Worm (Caenorhabditis elegans): ENCODE results near the gene T14B4.1.

Gene T14B4.1

DNA sequence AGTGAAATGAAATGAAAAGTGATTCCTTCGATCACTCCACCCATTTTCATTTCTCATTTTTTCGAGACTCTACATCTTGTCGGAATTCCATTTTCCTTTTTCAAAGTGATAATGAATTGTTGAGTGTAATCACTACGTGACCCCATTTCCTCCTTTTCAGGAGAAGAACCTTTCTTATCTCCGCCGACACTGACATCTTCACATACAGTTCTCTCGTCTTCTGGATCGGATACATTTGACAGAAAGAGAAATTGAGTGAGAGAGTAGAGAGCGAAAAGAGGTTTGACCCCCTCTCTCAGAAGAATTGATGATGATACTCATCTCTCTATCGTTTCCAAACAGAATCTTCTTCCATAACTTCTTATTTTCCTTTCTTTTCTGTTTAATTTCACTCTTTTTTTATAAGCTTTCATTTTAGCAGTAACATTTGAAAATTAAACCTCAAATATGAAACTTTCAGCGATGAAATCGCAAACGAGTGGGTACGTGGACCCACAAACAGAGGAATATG is 22.8 kb upstream of the T14B4.1 start, which contains the start of gene dpy-2:
Gene dpy-2, plus strand, starts transcription at position 461 of the 511 bp plus-strand sequence.
- no peak for TF ChIP-seq dao-5 (tag; optimal IDR thresholded peaks at IDR 0.05)
- TF ChIP-seq W03F9.2 (tag; optimal IDR thresholded peaks at IDR 0.05): no peak
- TF ChIP-seq him-1 (tag; optimal IDR thresholded peaks at IDR 0.05): no peak

DNA sequence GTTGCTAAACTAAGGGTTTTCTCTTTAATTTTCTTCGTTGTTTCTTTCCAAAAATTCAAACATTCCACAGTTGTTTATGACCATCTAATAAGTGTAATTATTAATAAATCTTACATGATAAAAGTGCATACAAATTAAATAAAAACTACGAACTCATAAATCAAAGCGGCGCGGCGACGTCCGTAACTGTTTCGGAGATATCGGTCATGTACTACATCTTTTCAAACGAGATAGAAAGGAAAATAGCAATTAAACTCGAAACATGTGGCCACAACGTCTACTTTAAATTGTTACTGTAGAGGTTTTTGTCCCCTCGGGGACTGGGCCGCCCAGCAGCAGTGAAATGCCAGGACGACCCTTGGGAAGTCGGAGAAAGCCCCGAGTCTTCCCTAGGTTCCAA is 20.9 kb upstream of the T14B4.1 start:
- TF ChIP-seq W03F9.2 (tag; optimal IDR thresholded peaks at IDR 0.05) (no peak), him-1 (tag; optimal IDR thresholded peaks at IDR 0.05) (no peak), dao-5 (tag; optimal IDR thresholded peaks at IDR 0.05) (no peak)

DNA sequence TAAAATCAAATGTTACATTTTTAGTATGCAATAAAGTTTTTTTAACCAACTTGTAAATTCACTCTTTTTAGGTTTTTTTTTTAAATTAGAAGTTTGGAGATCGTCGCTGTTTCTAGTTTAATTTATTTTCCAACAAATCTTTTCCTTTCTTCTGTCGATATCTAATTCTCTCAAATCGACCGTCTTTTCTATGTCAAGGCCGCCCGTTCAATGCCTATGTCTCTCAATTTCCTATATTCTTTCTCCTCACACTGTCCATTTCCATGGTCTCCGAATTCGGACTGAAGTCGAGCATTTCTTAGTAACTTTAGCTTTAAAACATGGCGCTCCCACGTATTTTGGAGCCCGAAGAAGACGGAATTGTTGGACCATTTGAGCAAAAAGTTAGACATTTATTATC is 20.1 kb upstream of the T14B4.1 start, which contains the start of the genes T14B4.5 and T14B4.20:
Gene T14B4.5, plus strand, starts transcription at position 226 of the 400 bp plus-strand sequence.
Gene T14B4.20, plus strand, starts transcription at position 264 of the 400 bp plus-strand sequence.
- TF ChIP-seq him-1 (tag; optimal IDR thresholded peaks at IDR 0.05) (no peak), W03F9.2 (tag; optimal IDR thresholded peaks at IDR 0.05) (no peak), dao-5 (tag; optimal IDR thresholded peaks at IDR 0.05) (no peak)

DNA sequence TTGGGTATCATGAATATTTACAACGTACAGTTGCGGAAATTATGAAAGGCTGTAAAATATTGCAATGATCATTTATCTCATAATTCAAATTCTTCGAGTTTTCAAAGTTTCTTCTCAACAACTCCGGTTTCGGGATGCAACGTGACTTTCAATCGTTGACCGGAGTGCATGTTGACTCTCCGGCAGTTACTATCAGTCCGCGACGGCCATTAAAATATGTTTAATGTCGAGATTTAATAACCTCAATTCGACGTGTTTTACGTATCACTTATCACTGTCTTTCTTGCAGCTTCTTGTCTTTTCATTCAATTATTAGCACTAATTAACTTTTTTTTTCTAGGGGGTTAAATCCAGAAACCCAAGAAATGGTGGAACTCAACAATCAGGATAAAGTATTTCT is 18.5 kb upstream of the T14B4.1 start, which contains the start of gene tsp-10:
Gene tsp-10, plus strand, starts transcription at position 366 of the 400 bp plus-strand sequence.
- no peak for TF ChIP-seq W03F9.2 (tag; optimal IDR thresholded peaks at IDR 0.05)
- TF ChIP-seq him-1 (tag; optimal IDR thresholded peaks at IDR 0.05): no peak
- TF ChIP-seq dao-5 (tag; optimal IDR thresholded peaks at IDR 0.05): no peak

DNA sequence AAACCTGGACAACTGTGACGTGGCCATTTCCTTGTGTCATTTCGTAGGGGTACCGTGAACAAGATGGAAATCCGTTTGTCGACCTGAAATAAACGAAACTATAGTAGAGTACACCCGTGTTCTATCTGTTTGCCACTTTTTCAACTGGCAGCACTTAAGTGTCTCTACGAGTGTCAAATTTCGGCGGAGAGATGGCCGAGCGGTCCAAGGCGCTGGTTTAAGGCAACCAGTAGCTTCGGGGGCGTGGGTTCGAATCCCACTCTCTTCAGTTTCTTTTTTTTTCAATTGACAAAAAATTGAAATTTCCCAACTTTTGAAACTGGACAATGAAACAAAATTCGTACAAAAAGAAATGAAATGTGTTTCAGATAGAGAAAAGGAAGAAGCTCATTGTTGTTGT is 15.1 kb upstream of the T14B4.1 start:
- TF ChIP-seq him-1 (tag; optimal IDR thresholded peaks at IDR 0.05) (peak; percentile 49), W03F9.2 (tag; optimal IDR thresholded peaks at IDR 0.05) (no peak), dao-5 (tag; optimal IDR thresholded peaks at IDR 0.05) (no peak)

DNA sequence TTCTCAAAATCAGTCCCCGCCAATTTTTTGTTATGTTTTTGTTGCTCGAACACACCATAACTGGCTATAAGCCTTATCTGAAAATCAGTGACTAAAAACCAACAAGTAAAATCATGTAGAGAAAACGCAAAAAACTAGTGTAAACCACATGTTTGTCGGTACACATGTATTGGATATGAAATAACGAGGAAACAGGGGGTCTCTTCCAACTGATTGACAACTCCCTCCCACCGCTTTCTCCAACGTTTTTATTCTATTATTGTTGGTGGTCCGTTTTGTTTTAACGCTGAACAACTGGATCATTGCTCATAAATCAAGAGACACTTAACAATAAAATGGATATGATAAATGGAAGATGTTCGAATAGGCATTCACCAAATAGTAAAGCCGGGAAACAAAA is 9.9 kb upstream of the T14B4.1 start:
- TF ChIP-seq W03F9.2 (tag; optimal IDR thresholded peaks at IDR 0.05): no peak
- no peak for TF ChIP-seq dao-5 (tag; optimal IDR thresholded peaks at IDR 0.05)
- no peak for TF ChIP-seq him-1 (tag; optimal IDR thresholded peaks at IDR 0.05)

DNA sequence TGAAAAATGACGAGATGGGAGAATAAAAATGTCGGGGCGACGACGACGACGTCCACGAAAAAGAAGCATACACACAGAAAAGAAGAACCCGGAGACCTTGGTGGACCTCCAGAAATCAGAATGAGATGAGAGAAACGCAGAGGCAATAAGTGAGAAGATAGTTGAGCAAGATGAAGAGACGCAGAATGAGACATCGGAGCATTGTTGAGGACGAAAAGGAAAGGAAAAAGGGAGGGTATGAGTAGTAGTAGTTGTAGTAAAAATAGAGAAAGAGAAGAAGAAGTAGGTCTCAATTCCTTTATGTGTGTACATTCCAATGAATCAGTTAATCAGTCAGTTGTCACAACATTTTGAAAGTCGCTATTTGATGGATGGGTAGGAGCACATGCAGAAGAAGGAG is 7.4 kb upstream of the T14B4.1 start, which contains the start of gene T14B4.8:
Gene T14B4.8, minus strand, starts transcription at position 60 of the 400 bp plus-strand sequence.
- no peak for TF ChIP-seq dao-5 (tag; optimal IDR thresholded peaks at IDR 0.05)
- TF ChIP-seq him-1 (tag; optimal IDR thresholded peaks at IDR 0.05): no peak
- TF ChIP-seq W03F9.2 (tag; optimal IDR thresholded peaks at IDR 0.05): no peak

DNA sequence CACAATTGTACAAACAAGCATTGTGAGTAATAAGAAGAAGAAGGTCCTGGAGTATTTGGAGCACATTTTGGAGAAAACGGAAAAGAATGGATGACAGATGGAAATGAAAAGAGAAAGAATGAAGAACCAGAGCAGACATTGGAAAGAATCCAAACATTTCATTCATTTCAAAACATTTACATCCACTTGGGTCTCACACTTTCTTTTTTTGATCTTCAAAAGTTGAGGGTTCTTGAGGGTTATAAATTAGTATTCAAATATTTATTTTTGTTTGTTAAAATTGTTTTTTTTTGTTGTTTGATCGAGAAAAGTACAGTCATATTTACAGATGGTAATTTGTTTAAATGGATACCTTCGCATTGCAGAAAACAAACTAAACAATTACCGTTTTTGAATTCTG is 3.0 kb upstream of the T14B4.1 start, which contains the start of gene T14B4.9:
Gene T14B4.9, minus strand, starts transcription at position 101 of the 400 bp plus-strand sequence.
- TF ChIP-seq him-1 (tag; optimal IDR thresholded peaks at IDR 0.05): no peak
- TF ChIP-seq W03F9.2 (tag; optimal IDR thresholded peaks at IDR 0.05): no peak
- no peak for TF ChIP-seq dao-5 (tag; optimal IDR thresholded peaks at IDR 0.05)

DNA sequence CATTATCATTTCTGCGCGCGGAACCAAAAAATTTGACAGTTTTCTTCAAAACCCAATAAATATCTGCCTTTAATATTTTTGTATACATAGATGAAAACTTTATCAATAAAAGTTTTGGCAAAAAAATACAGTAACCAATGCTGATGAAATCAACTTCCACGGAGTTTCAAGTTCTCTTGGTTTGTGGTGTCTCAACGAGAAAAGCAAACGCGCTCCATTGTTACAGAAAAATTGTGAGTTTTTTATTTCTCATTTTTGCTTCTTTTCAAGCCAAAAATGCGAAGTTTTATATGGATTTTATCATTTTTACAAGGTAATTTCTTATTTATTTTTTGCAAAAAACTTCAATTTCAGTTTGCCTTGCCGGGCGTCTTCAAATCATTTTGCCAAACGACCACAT is 2.0 kb upstream of the T14B4.1 start, which contains the start of gene T14B4.3:
Gene T14B4.3, plus strand, starts transcription at position 264 of the 400 bp plus-strand sequence.
- peak; percentile 46 for TF ChIP-seq W03F9.2 (tag; optimal IDR thresholded peaks at IDR 0.05)
- no peak for TF ChIP-seq dao-5 (tag; optimal IDR thresholded peaks at IDR 0.05)
- no peak for TF ChIP-seq him-1 (tag; optimal IDR thresholded peaks at IDR 0.05)

DNA sequence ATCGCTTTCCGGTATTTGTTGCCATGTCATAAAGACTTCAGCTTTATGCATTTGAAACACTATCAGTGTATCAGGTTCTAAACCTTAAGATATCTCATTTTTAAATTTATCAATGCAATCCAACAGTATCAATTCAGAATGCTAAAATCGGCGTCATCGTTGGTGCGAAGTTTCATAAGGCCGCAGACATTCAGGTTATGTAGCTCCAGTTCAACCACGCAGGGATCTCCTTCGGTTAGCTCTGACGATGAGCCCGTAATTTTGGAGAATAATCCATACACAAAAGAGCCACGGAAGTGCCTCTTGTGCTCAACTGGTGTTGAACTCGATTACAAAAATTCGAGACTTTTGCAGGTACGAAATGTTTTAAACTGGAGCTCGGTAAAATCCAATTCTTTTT is 638 bp upstream of the T14B4.1 start, which contains the start of gene mrps-18.C:
Gene mrps-18.C, plus strand, starts transcription at position 138 of the 400 bp plus-strand sequence.
- no peak for TF ChIP-seq W03F9.2 (tag; optimal IDR thresholded peaks at IDR 0.05)
- no peak for TF ChIP-seq dao-5 (tag; optimal IDR thresholded peaks at IDR 0.05)
- no peak for TF ChIP-seq him-1 (tag; optimal IDR thresholded peaks at IDR 0.05)

DNA sequence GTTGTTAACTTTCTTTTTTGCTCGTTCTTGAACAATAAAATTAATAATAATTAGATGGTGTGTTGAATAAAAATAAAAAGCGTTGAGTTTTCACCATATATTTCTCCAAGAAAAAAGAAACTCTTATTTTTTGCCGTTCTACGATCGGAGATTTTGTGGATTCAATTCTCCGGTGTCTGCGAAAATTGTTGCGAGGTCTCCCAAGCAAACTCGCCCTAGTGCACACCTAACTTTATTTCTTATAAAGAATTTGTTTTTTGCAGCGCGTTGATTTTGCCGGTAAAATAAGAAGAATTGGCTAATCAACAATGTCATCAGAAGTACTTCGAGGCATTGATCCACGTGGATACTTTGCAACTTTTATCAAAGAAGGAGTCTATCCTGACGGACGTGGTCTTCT is 4.7 kb downstream of the T14B4.1 start, which contains the start of gene exos-8:
Gene exos-8, plus strand, starts transcription at position 264 of the 400 bp plus-strand sequence.
- TF ChIP-seq W03F9.2 (tag; optimal IDR thresholded peaks at IDR 0.05) (no peak), him-1 (tag; optimal IDR thresholded peaks at IDR 0.05) (peak; percentile 12)

DNA sequence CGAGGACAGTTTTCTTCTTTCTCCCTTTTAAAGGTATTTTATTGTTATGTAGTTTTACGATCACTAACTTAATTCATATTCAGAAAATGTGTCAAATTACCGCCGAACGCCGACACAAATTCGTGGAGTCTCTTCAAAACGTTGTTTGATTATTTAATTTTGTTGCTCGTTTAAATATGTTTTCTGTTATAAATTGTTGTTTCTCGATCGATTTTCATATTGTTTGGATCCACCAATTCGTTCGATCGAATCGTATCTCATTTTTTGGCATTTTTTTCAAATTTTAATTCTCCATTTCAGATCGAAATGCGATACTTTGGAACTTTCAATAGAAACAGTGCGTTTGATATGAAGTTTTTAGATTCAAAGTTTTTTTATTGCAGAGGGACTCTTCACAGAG is 5.9 kb downstream of the T14B4.1 start, which contains the start of gene F41G3.6:
Gene F41G3.6, plus strand, starts transcription at position 301 of the 400 bp plus-strand sequence.
- TF ChIP-seq W03F9.2 (tag; optimal IDR thresholded peaks at IDR 0.05): no peak
- TF ChIP-seq him-1 (tag; optimal IDR thresholded peaks at IDR 0.05): no peak
- TF ChIP-seq dao-5 (tag; optimal IDR thresholded peaks at IDR 0.05): no peak

DNA sequence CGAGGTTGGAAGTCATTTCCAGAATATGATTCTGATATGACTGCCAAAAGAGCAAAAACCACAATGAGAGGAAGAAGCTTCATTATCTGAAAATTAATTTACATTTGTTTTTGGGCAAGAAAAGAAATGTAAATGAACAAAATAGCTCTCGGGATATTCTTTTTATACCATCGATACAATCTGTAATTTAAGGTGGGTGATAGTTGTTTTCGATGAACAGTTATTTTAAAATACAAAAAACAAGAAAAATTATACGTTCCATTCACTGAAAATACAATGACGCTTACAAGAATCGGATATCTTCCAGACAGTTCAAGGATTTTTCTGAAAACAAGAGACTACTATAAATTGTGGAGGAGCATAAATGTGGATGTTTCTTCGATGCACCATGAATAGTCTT is 7.9 kb downstream of the T14B4.1 start, which contains the start of gene ins-15:
Gene ins-15, minus strand, starts transcription at position 101 of the 400 bp plus-strand sequence.
- TF ChIP-seq dao-5 (tag; optimal IDR thresholded peaks at IDR 0.05) (no peak), W03F9.2 (tag; optimal IDR thresholded peaks at IDR 0.05) (no peak), him-1 (tag; optimal IDR thresholded peaks at IDR 0.05) (no peak)

DNA sequence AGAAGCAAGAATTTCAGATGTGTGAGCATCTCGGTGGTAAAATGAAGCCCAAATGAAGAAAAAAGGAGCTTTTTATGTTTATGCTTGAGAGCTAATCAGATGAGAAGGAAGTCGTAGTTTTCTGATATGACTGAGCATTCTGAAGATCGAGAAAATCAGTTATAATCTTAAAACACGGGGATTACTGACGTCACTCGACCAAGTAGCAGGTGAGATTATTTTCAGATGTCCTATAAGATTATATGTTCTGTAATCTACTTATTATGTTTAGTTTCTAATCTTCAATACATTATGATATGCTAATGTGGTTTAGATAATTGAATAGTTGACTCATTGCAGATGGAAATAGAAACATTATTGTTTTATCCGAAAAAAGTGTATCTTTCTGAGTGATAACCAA is 9.1 kb downstream of the T14B4.1 start, which contains the start of gene ins-14:
Gene ins-14, minus strand, starts transcription at position 32 of the 400 bp plus-strand sequence.
- TF ChIP-seq W03F9.2 (tag; optimal IDR thresholded peaks at IDR 0.05) (no peak), him-1 (tag; optimal IDR thresholded peaks at IDR 0.05) (no peak), dao-5 (tag; optimal IDR thresholded peaks at IDR 0.05) (no peak)
